Worm (Caenorhabditis elegans): ENCODE results near the gene egas-3.

The egas-3 gene

ce11 chrV:18622462-18622861, 13.7 kb downstream of the egas-3 start, which contains the start of gene Y69H2.1:
Gene Y69H2.1, minus strand, starts transcription at chrV:18622562.
- TF ChIP-seq tlf-1 (GFP tag; optimal IDR thresholded peaks at IDR 0.05) (no peak), sptf-2 (GFP tag; optimal IDR thresholded peaks at IDR 0.05) (no peak), nfya-1 (tag; optimal IDR thresholded peaks at IDR 0.05; ENCODE audit: borderline replicate concordance, insufficient read depth) (no peak), zfh-2 (GFP tag; conservative IDR thresholded peaks at IDR 0.05) (peak; percentile 48; the same call in 1 of the 2 replicates), rec-8 (tag; optimal IDR thresholded peaks at IDR 0.05) (no peak), ztf-3 (GFP tag; optimal IDR thresholded peaks at IDR 0.05) (no peak), Y56A3A.18 (GFP tag; IDR thresholded peaks at IDR 0.05) (no peak), Y95B8A.8 (GFP tag; IDR thresholded peaks at IDR 0.05) (no peak), K12H6.12 (tag; optimal IDR thresholded peaks at IDR 0.05) (peak; percentile 8), F52B5.7 (tag; optimal IDR thresholded peaks at IDR 0.05) (no peak), rpc-1 (optimal IDR thresholded peaks at IDR 0.05) (no peak), rpc-1 (tag; optimal IDR thresholded peaks at IDR 0.05) (no peak), nhr-27 (tag; optimal IDR thresholded peaks at IDR 0.05) (no peak), egl-18 (GFP tag; IDR thresholded peaks at IDR 0.05) (no peak), cebp-1 (GFP tag; IDR thresholded peaks at IDR 0.05) (no peak), cebp-1 (tag; optimal IDR thresholded peaks at IDR 0.05) (no peak), madf-10 (tag; optimal IDR thresholded peaks at IDR 0.05) (no peak)

ce11 chrV:18616287-18616686, 19.9 kb downstream of the egas-3 start, which contains the start of gene nhr-70:
Gene nhr-70, plus strand, starts transcription at chrV:18616587.
- TF ChIP-seq nfya-1 (tag; optimal IDR thresholded peaks at IDR 0.05; ENCODE audit: borderline replicate concordance, insufficient read depth), result no peak
- TF ChIP-seq rec-8 (tag; optimal IDR thresholded peaks at IDR 0.05), result no peak
- TF ChIP-seq snpc-4 (GFP tag; optimal IDR thresholded peaks at IDR 0.05), result no peak
- TF ChIP-seq snpc-4 (tag; optimal IDR thresholded peaks at IDR 0.05), result no peak
- TF ChIP-seq fkh-3 (tag; optimal IDR thresholded peaks at IDR 0.05), result no peak
- no peak for TF ChIP-seq B0035.1 (tag; optimal IDR thresholded peaks at IDR 0.05)
- TF ChIP-seq madf-6 (GFP tag; IDR thresholded peaks at IDR 0.05), result no peak
- TF ChIP-seq ceh-27 (GFP tag; optimal IDR thresholded peaks at IDR 0.05), result no peak
- TF ChIP-seq cebp-2 (GFP tag; IDR thresholded peaks at IDR 0.05), result no peak
- TF ChIP-seq akir-1 (GFP tag; optimal IDR thresholded peaks at IDR 0.05), result no peak
- TF ChIP-seq attf-3 (GFP tag; conservative IDR thresholded peaks at IDR 0.05), result no peak
- TF ChIP-seq nhr-90 (tag; optimal IDR thresholded peaks at IDR 0.05), result no peak
- TF ChIP-seq B0261.1 (tag; optimal IDR thresholded peaks at IDR 0.05), result no peak
- TF ChIP-seq lin-26 (GFP tag; IDR thresholded peaks at IDR 0.05), result no peak

DNA sequence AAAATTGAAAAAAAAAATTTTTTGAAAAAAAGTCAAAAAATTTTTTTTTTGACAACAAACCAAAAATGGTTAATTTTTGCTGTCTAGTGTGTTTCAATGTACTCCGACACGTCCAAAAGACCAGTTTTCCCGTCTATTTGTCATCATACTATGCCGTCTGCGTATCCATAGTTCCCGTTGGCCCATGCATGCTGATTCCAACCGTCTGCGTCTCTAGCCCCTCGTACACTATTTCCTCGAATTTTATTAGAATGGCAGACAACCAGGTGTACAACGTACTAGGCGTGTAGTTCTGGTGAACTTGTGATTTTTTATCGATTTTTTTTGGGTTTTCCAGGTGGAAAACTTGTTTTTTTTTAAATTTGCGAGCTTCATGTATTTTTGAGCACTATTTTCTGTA, 21.6 kb downstream of the egas-3 start:
- TF ChIP-seq ceh-58 (GFP tag; IDR thresholded peaks at IDR 0.05) (no peak), nhr-80 (tag; optimal IDR thresholded peaks at IDR 0.05) (peak; percentile 80), hlh-26 (GFP tag; conservative IDR thresholded peaks at IDR 0.05) (no peak), ekl-4 (GFP tag; IDR thresholded peaks at IDR 0.05) (0 out of 2 replicates have a peak, but pooled peaks have one; percentile 14), athp-1 (tag; optimal IDR thresholded peaks at IDR 0.05) (no peak), nfyb-1 (GFP tag; IDR thresholded peaks at IDR 0.05) (peak; percentile 49; the same call in 1 of the 2 replicates), ztf-18 (tag; optimal IDR thresholded peaks at IDR 0.05) (peak; percentile 42), let-607 (tag; optimal IDR thresholded peaks at IDR 0.05) (peak; percentile 66 to 73), snpc-4 (GFP tag; optimal IDR thresholded peaks at IDR 0.05) (no peak), snpc-4 (tag; optimal IDR thresholded peaks at IDR 0.05) (peak in 2 of 4 experiments; percentile 36 to 69), ztf-25 (GFP tag; IDR thresholded peaks at IDR 0.05) (no peak), lin-40 (tag; optimal IDR thresholded peaks at IDR 0.05) (peak; percentile 59), F57C9.4 (tag; optimal IDR thresholded peaks at IDR 0.05) (no peak), tbp1 (GFP tag; optimal IDR thresholded peaks at IDR 0.05) (peak; percentile 36), attf-5 (GFP tag; optimal IDR thresholded peaks at IDR 0.05) (peak; percentile 78), dox-1 (GFP tag; IDR thresholded peaks at IDR 0.05) (peak; percentile 56; the same call in 1 of the 2 replicates), F57A8.1 (GFP tag; optimal IDR thresholded peaks at IDR 0.05) (no peak), hmg-1.2 (GFP tag; IDR thresholded peaks at IDR 0.05) (peak; percentile 95), mcd-1 (GFP tag; IDR thresholded peaks at IDR 0.05) (no peak), nfya-2 (GFP tag; IDR thresholded peaks at IDR 0.05) (no peak), cebp-1 (GFP tag; IDR thresholded peaks at IDR 0.05) (no peak), cebp-1 (tag; optimal IDR thresholded peaks at IDR 0.05) (peak; percentile 56)
